Worm (Caenorhabditis elegans): ENCODE data around the gene E04D5.4.

ce11 chrII:10402991-10403390 lies 37.1 kb upstream of the E04D5.4 start:
- TF ChIP-seq attf-6 (GFP tag; IDR thresholded peaks at IDR 0.05): no peak
- no peak for TF ChIP-seq akir-1 (GFP tag; optimal IDR thresholded peaks at IDR 0.05)
- no peak for TF ChIP-seq tlf-1 (GFP tag; optimal IDR thresholded peaks at IDR 0.05)
- TF ChIP-seq ets-4 (GFP tag; optimal IDR thresholded peaks at IDR 0.05): no peak
